Worm (Caenorhabditis elegans) whole organism, mixed stage, embryonic: ENCODE measurements around the gene clec-2.

Source experiments
- M03D4.4 ChIP-seq: sonication (generic microtip); optimal IDR thresholded peaks from 2 replicates; lab custom pipeline; 2017; ENCODE audit warnings: mild to moderate bottlenecking, missing genetic modification characterization, missing compliant biosample characterization
- blmp-1 ChIP-seq: fragments of 150-350 bp; optimal IDR thresholded peaks from 2 replicates; lab custom pipeline; 2014; ENCODE audit warnings: missing biosample characterization, missing genetic modification characterization
- ceh-43 ChIP-seq: fragments of 200-800 bp; sonication (Bioruptor generic); optimal IDR thresholded peaks from 2 replicates; lab custom pipeline; 2018; ENCODE audit warnings: mild to moderate bottlenecking, missing genetic modification characterization, moderate library complexity, missing compliant biosample characterization
- cnd-1 ChIP-seq: fragments of 200-800 bp; sonication (Bioruptor generic); optimal IDR thresholded peaks from 2 replicates; lab custom pipeline; 2018; ENCODE audit warnings: mild to moderate bottlenecking, missing genetic modification characterization, missing compliant biosample characterization
- drap-1 ChIP-seq: fragments of 200-800 bp; sonication (Bioruptor generic); optimal IDR thresholded peaks from 3 replicates; lab custom pipeline; 2018; ENCODE audit warnings: mild to moderate bottlenecking, missing genetic modification characterization, missing compliant biosample characterization
- nhr-12 ChIP-seq: fragments of 150-350 bp; optimal IDR thresholded peaks from 2 replicates; lab custom pipeline; 2014; ENCODE audit warnings: missing biosample characterization, missing genetic modification characterization
- nhr-237 ChIP-seq: fragments of 150-350 bp; optimal IDR thresholded peaks from 2 replicates; lab custom pipeline; 2014; ENCODE audit warnings: missing biosample characterization, missing genetic modification characterization
- snpc-4 ChIP-seq: fragments of 150-350 bp; optimal IDR thresholded peaks from 2 replicates; lab custom pipeline; 2014; ENCODE audit warnings: missing biosample characterization, missing genetic modification characterization
- unc-120 ChIP-seq: sonication (generic microtip); optimal IDR thresholded peaks from 2 replicates; lab custom pipeline; 2017; ENCODE audit warnings: missing genetic modification characterization, missing compliant biosample characterization; ENCODE audit not compliant: poor library complexity, severe bottlenecking

DNA sequence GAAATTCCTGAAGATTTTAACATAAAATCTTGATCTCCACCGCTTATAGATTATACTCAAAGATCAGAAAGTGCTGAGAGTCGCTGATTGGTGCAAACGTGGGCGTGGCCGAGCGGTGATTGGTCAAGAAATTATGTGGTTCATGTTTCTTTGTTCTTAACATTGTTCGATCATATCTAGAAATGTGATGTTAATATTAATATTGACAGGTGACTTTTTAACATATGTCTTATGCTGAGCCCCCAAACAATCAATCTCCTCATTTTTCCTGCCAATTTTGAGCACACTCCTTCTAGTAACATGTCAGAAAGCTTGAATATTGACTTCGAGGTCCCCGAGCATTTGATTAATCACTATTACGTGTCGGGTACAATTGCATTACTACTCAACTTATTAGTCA lies 20.8 kb upstream of the clec-2 start, which contains the start of gene sri-29:
- TF ChIP-seq ceh-43, result no peak
- TF ChIP-seq nhr-12, result no peak
- TF ChIP-seq nhr-237 (tag; lab: Kevin White, UChicago), result no peak
- no peak for TF ChIP-seq drap-1
- TF ChIP-seq unc-120, result no peak
- no peak for TF ChIP-seq cnd-1 (tag; lab: Kevin White, UChicago)
- no peak for TF ChIP-seq blmp-1 (tag; lab: Kevin White, UChicago)
- no peak for TF ChIP-seq M03D4.4
- no peak for TF ChIP-seq snpc-4
